Fruit fly (Drosophila melanogaster) whole organism, embryonic: Measurements from ENCODE around the gene Cnep1r2.

Source experiments
- Antp ChIP-seq: fragments of 200-800 bp; sonication (Bioruptor generic); optimal IDR thresholded peaks from 3 replicates; lab custom pipeline; 2016; ENCODE audit warnings: missing biosample characterization, missing genetic modification characterization
- C15 ChIP-seq: fragments of 200-800 bp; sonication (Bioruptor generic); IDR thresholded peaks from 3 replicates; pipeline ENCODE4 v1.3.6; 2022; ENCODE audit warnings: missing biosample characterization, missing genetic modification characterization
- CG10543 ChIP-seq: fragments of 200-800 bp; sonication (Bioruptor generic); optimal IDR thresholded peaks from 3 replicates; lab custom pipeline; 2017; ENCODE audit warnings: missing biosample characterization, mild to moderate bottlenecking, missing genetic modification characterization, moderate library complexity
- CG11695 ChIP-seq: fragments of 200-800 bp; sonication (Bioruptor generic); IDR thresholded peaks from 3 replicates; pipeline ENCODE4 v1.3.6; 2022; ENCODE audit warnings: missing biosample characterization, missing genetic modification characterization
- CG12391 ChIP-seq: fragments of 200-800 bp; sonication (Bioruptor generic); optimal IDR thresholded peaks from 3 replicates; lab custom pipeline; 2018; ENCODE audit warnings: missing biosample characterization, mild to moderate bottlenecking, missing genetic modification characterization, moderate library complexity
- CG13123 ChIP-seq: fragments of 200-800 bp; sonication (Bioruptor generic); optimal IDR thresholded peaks from 2 replicates; lab custom pipeline; 2016; ENCODE audit warnings: missing biosample characterization, missing genetic modification characterization
- CG14014 ChIP-seq: fragments of 200-800 bp; sonication (Bioruptor generic); IDR thresholded peaks from 2 replicates; pipeline ENCODE4 v1.3.6; 2022; ENCODE audit warnings: missing biosample characterization, missing genetic modification characterization
- CG1529 ChIP-seq: fragments of 200-800 bp; sonication (Bioruptor generic); optimal IDR thresholded peaks from 3 replicates; lab custom pipeline; 2018; ENCODE audit warnings: missing biosample characterization, missing genetic modification characterization
- CG1792 ChIP-seq: fragments of 200-800 bp; sonication (Bioruptor generic); optimal IDR thresholded peaks from 2 replicates; lab custom pipeline; 2016; ENCODE audit warnings: missing biosample characterization, missing genetic modification characterization
- CG2129 ChIP-seq: fragments of 200-800 bp; sonication (Bioruptor generic); IDR thresholded peaks from 2 replicates; pipeline ENCODE4 v1.3.6; 2022; ENCODE audit warnings: missing biosample characterization, missing genetic modification characterization; ENCODE audit not compliant: partially characterized antibody
- CG30020 ChIP-seq: fragments of 200-800 bp; optimal IDR thresholded peaks from 2 replicates; lab custom pipeline; 2019; ENCODE audit warnings: missing biosample characterization, mild to moderate bottlenecking, missing genetic modification characterization, moderate library complexity
- CG3065 ChIP-seq: fragments of 200-800 bp; sonication (Bioruptor generic); optimal IDR thresholded peaks from 2 replicates; lab custom pipeline; 2016; ENCODE audit warnings: missing biosample characterization, missing genetic modification characterization
- CG4328 ChIP-seq: fragments of 200-800 bp; sonication (Bioruptor generic); optimal IDR thresholded peaks from 3 replicates; lab custom pipeline; 2017; ENCODE audit warnings: missing biosample characterization, missing genetic modification reagents, missing genetic modification characterization
- CG6689 ChIP-seq: fragments of 200-800 bp; sonication (Bioruptor generic); IDR thresholded peaks from 2 replicates; pipeline ENCODE4 v1.3.6; 2022; ENCODE audit warnings: missing biosample characterization, missing genetic modification characterization
- CG9609 ChIP-seq: fragments of 200-800 bp; sonication (Bioruptor generic); optimal IDR thresholded peaks from 3 replicates; lab custom pipeline; 2016; ENCODE audit warnings: missing biosample characterization, missing genetic modification characterization
- CG9876 ChIP-seq: fragments of 200-800 bp; sonication (Bioruptor generic); optimal IDR thresholded peaks from 2 replicates; lab custom pipeline; 2016; ENCODE audit warnings: missing biosample characterization, missing genetic modification characterization
- D19B ChIP-seq: fragments of 200-800 bp; sonication (Bioruptor generic); optimal IDR thresholded peaks from 2 replicates; lab custom pipeline; 2017; ENCODE audit warnings: missing biosample characterization, mild to moderate bottlenecking, missing genetic modification characterization
- Doc3 ChIP-seq: fragments of 200-800 bp; sonication (Bioruptor generic); IDR thresholded peaks from 3 replicates; pipeline ENCODE4 v1.3.6; 2022; ENCODE audit warnings: missing biosample characterization, missing genetic modification characterization; ENCODE audit not compliant: partially characterized antibody
- Elba2 ChIP-seq: fragments of 200-800 bp; sonication (Bioruptor generic); optimal IDR thresholded peaks from 3 replicates; lab custom pipeline; 2016; ENCODE audit warnings: missing biosample characterization, missing genetic modification characterization
- Ets65A ChIP-seq: fragments of 200-800 bp; sonication (Bioruptor generic); peaks from one replicate; lab custom pipeline; 2016; ENCODE audit warnings: missing biosample characterization, missing genetic modification characterization
- HHEX ChIP-seq: fragments of 200-800 bp; sonication (Bioruptor generic); optimal IDR thresholded peaks from 3 replicates; lab custom pipeline; 2017; ENCODE audit warnings: missing biosample characterization, mild to moderate bottlenecking, missing genetic modification characterization, missing genetic modification reagents
- Jarid2 ChIP-seq: fragments of 200-800 bp; sonication (Bioruptor generic); optimal IDR thresholded peaks from 3 replicates; lab custom pipeline; 2017; ENCODE audit warnings: mild to moderate bottlenecking, missing biosample characterization, missing genetic modification reagents, missing genetic modification characterization
- Meics ChIP-seq: fragments of 200-800 bp; sonication (Bioruptor generic); optimal IDR thresholded peaks from 2 replicates; lab custom pipeline; 2017; ENCODE audit warnings: missing biosample characterization, mild to moderate bottlenecking, missing genetic modification characterization
- Myb ChIP-seq: fragments of 200-800 bp; sonication (Bioruptor generic); optimal IDR thresholded peaks from 2 replicates; lab custom pipeline; 2016; ENCODE audit warnings: missing biosample characterization, missing genetic modification characterization
- NK7.1 ChIP-seq: fragments of 200-800 bp; sonication (Bioruptor generic); optimal IDR thresholded peaks from 3 replicates; lab custom pipeline; 2016; ENCODE audit warnings: missing biosample characterization, missing genetic modification characterization
- Neu2 ChIP-seq: fragments of 200-800 bp; sonication (Bioruptor generic); optimal IDR thresholded peaks from 3 replicates; lab custom pipeline; 2016; ENCODE audit warnings: missing biosample characterization, missing genetic modification characterization, borderline replicate concordance
- Ptx1 ChIP-seq: fragments of 200-800 bp; sonication (Bioruptor generic); IDR thresholded peaks from 2 replicates; pipeline ENCODE4 v1.3.6; 2022; ENCODE audit warnings: missing biosample characterization, missing genetic modification characterization
- Rx ChIP-seq: fragments of 200-800 bp; sonication (Bioruptor generic); IDR thresholded peaks from 2 replicates; pipeline ENCODE4 v1.3.6; 2022; ENCODE audit warnings: missing biosample characterization, missing genetic modification characterization
- Scr ChIP-seq: fragments of 200-800 bp; sonication (Bioruptor generic); IDR thresholded peaks from 2 replicates; pipeline ENCODE4 v1.3.6; 2022; ENCODE audit warnings: missing biosample characterization, missing genetic modification characterization; ENCODE audit not compliant: partially characterized antibody
- Stat92E ChIP-seq, 3 experiments: fragments of >200 bp in 2 of 3; fragments of 200-800 bp in 1 of 3; sonication (Bioruptor generic) in 1 of 3; optimal IDR thresholded peaks; 2 replicates each; lab custom pipeline; 2017 to 2019; ENCODE audit warnings: missing biosample characterization in 3 of 3, missing genetic modification characterization in 3 of 3, mild to moderate bottlenecking in 1 of 3, moderate library complexity in 1 of 3
- YL-1 ChIP-seq: fragments of 200-800 bp; sonication (Bioruptor generic); optimal IDR thresholded peaks from 3 replicates; lab custom pipeline; 2017; ENCODE audit warnings: missing biosample characterization, mild to moderate bottlenecking, missing genetic modification characterization
- al ChIP-seq: fragments of 200-800 bp; sonication (Bioruptor generic); IDR thresholded peaks from 2 replicates; pipeline ENCODE4 v1.3.6; 2022; ENCODE audit warnings: missing biosample characterization, missing genetic modification characterization
- ara ChIP-seq: fragments of 200-800 bp; sonication (Bioruptor generic); IDR thresholded peaks from 2 replicates; pipeline ENCODE4 v1.3.6; 2022; ENCODE audit warnings: missing biosample characterization, missing genetic modification characterization
- ase ChIP-seq: fragments of 200-800 bp; sonication (Bioruptor generic); IDR thresholded peaks from 3 replicates; pipeline ENCODE4 v1.3.6; 2022; ENCODE audit warnings: missing biosample characterization, missing genetic modification characterization
- ato ChIP-seq: fragments of 200-800 bp; sonication (Bioruptor generic); IDR thresholded peaks from 2 replicates; pipeline ENCODE4 v1.3.6; 2022; ENCODE audit warnings: missing biosample characterization, missing genetic modification characterization; ENCODE audit not compliant: partially characterized antibody
- chinmo ChIP-seq: fragments of 200-800 bp; sonication (Bioruptor generic); IDR thresholded peaks from 4 replicates; pipeline ENCODE4 v1.3.6; 2022; ENCODE audit warnings: missing biosample characterization, missing genetic modification characterization; ENCODE audit not compliant: partially characterized antibody
- dm ChIP-seq: fragments of 200-800 bp; sonication (Bioruptor generic); optimal IDR thresholded peaks from 3 replicates; lab custom pipeline; 2016; ENCODE audit warnings: missing biosample characterization, missing genetic modification characterization
- hbn ChIP-seq: fragments of 200-800 bp; sonication (Bioruptor generic); IDR thresholded peaks from 2 replicates; pipeline ENCODE4 v1.3.6; 2022; ENCODE audit warnings: missing biosample characterization, missing genetic modification characterization; ENCODE audit not compliant: partially characterized antibody
- knrl ChIP-seq: fragments of 200-800 bp; sonication (Bioruptor generic); IDR thresholded peaks from 3 replicates; pipeline ENCODE4 v1.3.6; 2022; ENCODE audit warnings: missing biosample characterization, missing genetic modification characterization; ENCODE audit not compliant: partially characterized antibody
- mirr ChIP-seq: fragments of 200-800 bp; sonication (Bioruptor generic); optimal IDR thresholded peaks from 3 replicates; lab custom pipeline; 2018; ENCODE audit warnings: missing biosample characterization, mild to moderate bottlenecking, missing genetic modification characterization
- nerfin-1 ChIP-seq: fragments of 200-800 bp; sonication (Bioruptor generic); optimal IDR thresholded peaks from 3 replicates; lab custom pipeline; 2019; ENCODE audit warnings: missing biosample characterization, mild to moderate bottlenecking, missing genetic modification characterization, moderate library complexity
- pros ChIP-seq: fragments of 200-800 bp; sonication (Bioruptor generic); optimal IDR thresholded peaks from 3 replicates; lab custom pipeline; 2019; ENCODE audit warnings: missing biosample characterization, mild to moderate bottlenecking, missing genetic modification characterization, moderate library complexity
- pzg ChIP-seq: fragments of 200-800 bp; sonication (Bioruptor generic); optimal IDR thresholded peaks from 3 replicates; lab custom pipeline; 2018; ENCODE audit warnings: missing biosample characterization, mild to moderate bottlenecking, missing genetic modification characterization, moderate library complexity
- repo ChIP-seq: fragments of 200-800 bp; sonication (Bioruptor generic); optimal IDR thresholded peaks from 2 replicates; lab custom pipeline; 2016; ENCODE audit warnings: missing biosample characterization, missing genetic modification characterization
- sima ChIP-seq: fragments of 200-800 bp; sonication (Bioruptor generic); optimal IDR thresholded peaks from 2 replicates; lab custom pipeline; 2016; ENCODE audit warnings: missing biosample characterization, missing genetic modification characterization
- slp2 ChIP-seq: fragments of 200-800 bp; sonication (Bioruptor generic); optimal IDR thresholded peaks from 2 replicates; lab custom pipeline; 2016; ENCODE audit warnings: missing biosample characterization, missing genetic modification characterization
- wek ChIP-seq: fragments of 200-800 bp; sonication (Bioruptor generic); optimal IDR thresholded peaks from 3 replicates; lab custom pipeline; 2018; ENCODE audit warnings: missing biosample characterization, mild to moderate bottlenecking, missing genetic modification characterization, moderate library complexity
- zfh2 ChIP-seq: fragments of 200-800 bp; sonication (Bioruptor generic); optimal IDR thresholded peaks from 2 replicates; lab custom pipeline; 2016; ENCODE audit warnings: missing biosample characterization, missing genetic modification characterization

Cnep1r2 gene

DNA sequence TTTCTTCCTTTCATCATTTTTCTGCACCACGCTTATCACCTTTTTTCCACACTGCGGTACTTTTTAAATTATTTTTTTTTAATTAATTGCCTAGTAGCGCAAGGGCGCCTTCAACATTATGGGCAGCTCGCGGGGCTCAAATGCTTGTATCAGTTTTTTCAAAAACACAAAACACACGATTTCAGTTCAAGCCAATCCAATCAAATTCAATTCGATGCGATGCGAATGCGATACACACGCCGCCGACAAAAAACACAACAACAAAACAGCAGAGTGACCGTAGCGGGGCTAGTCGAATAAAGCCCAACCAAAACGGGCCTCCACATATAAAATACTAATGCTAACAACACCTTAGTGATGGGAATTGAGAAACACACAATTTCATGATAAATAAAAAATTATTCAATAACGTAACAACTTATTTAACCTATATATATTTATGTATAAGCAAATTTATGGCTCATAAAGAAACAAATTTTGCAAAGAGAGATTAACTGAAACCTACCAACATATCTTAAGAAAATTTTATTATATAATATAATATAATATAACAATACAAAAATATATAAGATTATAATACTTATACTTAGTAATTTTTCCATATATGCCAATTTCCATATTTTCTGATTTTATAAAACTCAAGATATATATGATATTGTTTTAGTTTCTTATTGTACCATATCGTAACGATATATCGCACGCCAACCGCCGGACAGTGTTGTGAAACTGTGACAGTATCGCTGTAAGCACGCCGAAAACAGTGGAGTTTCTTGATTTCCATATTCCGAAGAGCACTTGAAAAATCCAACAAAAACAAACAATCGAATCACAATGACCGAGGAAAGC lies 23.0 kb downstream of the Cnep1r2 start, which contains the start of the genes CG32066 and CG8003 (continued):
- TF ChIP-seq hbn (peak; percentile 89), NK7.1 (no peak), nerfin-1 (tag; lab: Kevin White, UChicago) (peak; percentile 96), zfh2 (GFP tag; lab: Kevin White, UChicago) (peak; percentile 27), ase (GFP tag; lab: Robert Waterston, UW) (peak; percentile 39; the same call in 1 of the 3 replicates), CG13123 (GFP tag; lab: Kevin White, UChicago) (no peak), CG2129 (peak; percentile 81), CG12391 (tag; lab: Kevin White, UChicago) (peak; percentile 77), slp2 (GFP tag; lab: Kevin White, UChicago) (peak; percentile 20), Antp (no peak), YL-1 (peak; percentile 12), CG6689 (GFP tag; lab: Robert Waterston, UW) (no peak), C15 (GFP tag; lab: Robert Waterston, UW) (0 out of 3 replicates have a peak, but pooled peaks have one; percentile 8), CG9609 (GFP tag; lab: Kevin White, UChicago) (no peak), Rx (no peak), ara (no peak), Neu2 (GFP tag; lab: Kevin White, UChicago) (no peak), CG10543 (peak; percentile 64), CG4328 (GFP tag; lab: Kevin White, UChicago) (no peak), sima (GFP tag; lab: Kevin White, UChicago) (no peak), CG30020 (peak; percentile 60), wek (GFP tag; lab: Kevin White, UChicago) (peak; percentile 1), Ptx1 (GFP tag; lab: Robert Waterston, UW) (0 out of 2 replicates have a peak, but pooled peaks have one; percentile 35), Elba2 (peak; percentile 95), Ets65A (GFP tag; lab: Kevin White, UChicago) (peak; percentile 89), knrl (GFP tag; lab: Robert Waterston, UW) (peak; percentile 92), ato (peak; percentile 80), D19B (GFP tag; lab: Kevin White, UChicago) (no peak), dm (peak; percentile 3), Myb (GFP tag; lab: Kevin White, UChicago) (no peak), CG1529 (peak; percentile 28), CG1792 (no peak), HHEX (GFP tag; lab: Kevin White, UChicago) (peak; percentile 30), pzg (GFP tag; lab: Kevin White, UChicago) (peak; percentile 61), al (GFP tag; lab: Robert Waterston, UW) (no peak), Stat92E (GFP tag; optimal IDR thresholded peaks at IDR 0.05; lab: Kevin White, UChicago) (peak in 1 of 3 experiments; percentile 47), chinmo (peak; percentile 61; the same call in 2 of the 4 replicates), repo (GFP tag; lab: Kevin White, UChicago) (no peak), mirr (GFP tag; lab: Kevin White, UChicago) (peak; percentile 8), pros (GFP tag; lab: Kevin White, UChicago) (no peak), CG14014 (peak; percentile 41; the same call in 1 of the 2 replicates), Doc3 (peak; percentile 83; the same call in 2 of the 3 replicates), Meics (GFP tag; lab: Kevin White, UChicago) (peak; percentile 29), Scr (GFP tag; lab: Robert Waterston, UW) (peak; percentile 91), CG9876 (GFP tag; lab: Kevin White, UChicago) (no peak), Jarid2 (peak; percentile 96), CG3065 (GFP tag; lab: Kevin White, UChicago) (no peak), CG11695 (0 out of 3 replicates have a peak, but pooled peaks have one; percentile 15)
